Fruit fly (Drosophila melanogaster): Measurements from ENCODE around the gene polybromo.
A peak's percentile ranks its signal among the peaks of the same experiment; 100 is the strongest.

polybromo gene

DNA sequence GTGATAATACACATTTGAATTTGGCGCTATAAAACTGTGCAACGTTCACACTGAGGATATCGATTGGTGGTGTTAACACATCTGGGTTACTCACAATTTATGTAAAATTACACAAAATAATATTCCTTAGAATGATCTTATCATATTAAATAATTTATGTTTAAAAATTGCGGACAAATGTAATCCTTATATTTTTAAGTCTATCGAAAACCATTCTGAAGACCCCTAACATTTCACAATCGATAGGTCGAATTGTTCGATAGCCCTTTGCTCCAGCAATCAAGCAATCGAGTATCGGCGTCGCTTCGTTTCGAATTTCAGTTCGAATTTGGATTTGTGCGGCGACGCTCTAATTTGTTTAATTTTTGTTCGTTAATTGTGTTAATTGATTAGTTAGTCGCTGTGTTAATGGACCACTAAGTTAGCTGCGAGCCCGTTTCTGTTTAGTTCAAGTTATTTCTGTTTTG is 51.5 kb downstream of the polybromo start, which contains the start of gene asp (continued):
- TF ChIP-seq hth (optimal IDR thresholded peaks at IDR 0.05) (no peak), bbx (GFP tag; IDR thresholded peaks at IDR 0.05; ENCODE audit: partially characterized antibody) (peak; percentile 71), CG1529 (GFP tag; optimal IDR thresholded peaks at IDR 0.05) (no peak), sna (GFP tag; IDR thresholded peaks at IDR 0.05; ENCODE audit: partially characterized antibody) (peak; percentile 91), yki (optimal IDR thresholded peaks at IDR 0.05) (no peak), grau (tag; optimal IDR thresholded peaks at IDR 0.05) (no peak), CG2202 (tag; optimal IDR thresholded peaks at IDR 0.05) (no peak), CG11398 (GFP tag; optimal IDR thresholded peaks at IDR 0.05) (no peak), mld (GFP tag; IDR thresholded peaks at IDR 0.05; ENCODE audit: partially characterized antibody) (peak; percentile 78; the same call in 2 of the 3 replicates), CG3407 (GFP tag; optimal IDR thresholded peaks at IDR 0.05) (no peak), bab2 (GFP tag; optimal IDR thresholded peaks at IDR 0.05) (no peak), cato (GFP tag; optimal IDR thresholded peaks at IDR 0.05; ENCODE audit: borderline replicate concordance) (no peak), E2f1 (GFP tag; IDR thresholded peaks at IDR 0.05) (no peak), gce (GFP tag; IDR thresholded peaks at IDR 0.05) (no peak), CG8765 (GFP tag; IDR thresholded peaks at IDR 0.05) (no peak), CG34422 (GFP tag; IDR thresholded peaks at IDR 0.05) (no peak), CG14014 (GFP tag; IDR thresholded peaks at IDR 0.05) (no peak), Dip3 (GFP tag; optimal IDR thresholded peaks at IDR 0.05) (no peak), Taf1 (GFP tag; IDR thresholded peaks at IDR 0.05) (no peak), zen2 (GFP tag; IDR thresholded peaks at IDR 0.05; ENCODE audit: partially characterized antibody) (peak; percentile 54), cas (GFP tag; IDR thresholded peaks at IDR 0.05) (no peak), lilli (GFP tag; optimal IDR thresholded peaks at IDR 0.05) (no peak), C15 (GFP tag; IDR thresholded peaks at IDR 0.05) (no peak), Side (GFP tag; optimal IDR thresholded peaks at IDR 0.05) (no peak), CG6272 (GFP tag; IDR thresholded peaks at IDR 0.05) (no peak), CG11093 (GFP tag; IDR thresholded peaks at IDR 0.05) (no peak), Myb (GFP tag; optimal IDR thresholded peaks at IDR 0.05) (peak; percentile 68), wek (GFP tag; optimal IDR thresholded peaks at IDR 0.05) (peak; percentile 97), Oaz (GFP tag; IDR thresholded peaks at IDR 0.05) (no peak), HmgZ (tag; optimal IDR thresholded peaks at IDR 0.05) (no peak), Spps (tag; optimal IDR thresholded peaks at IDR 0.05) (no peak), run (tag; optimal IDR thresholded peaks at IDR 0.05) (no peak), nerfin-2 (GFP tag; IDR thresholded peaks at IDR 0.05; ENCODE audit: partially characterized antibody) (peak; percentile 87), knrl (GFP tag; IDR thresholded peaks at IDR 0.05; ENCODE audit: partially characterized antibody) (peak; percentile 82), CG7372 (GFP tag; IDR thresholded peaks at IDR 0.05) (no peak), CG42726 (GFP tag; IDR thresholded peaks at IDR 0.05; ENCODE audit: partially characterized antibody) (peak; percentile 64; the same call in 1 of the 2 replicates), HLH54F (GFP tag; optimal IDR thresholded peaks at IDR 0.05) (no peak), sima (GFP tag; optimal IDR thresholded peaks at IDR 0.05) (no peak), az2 (GFP tag; optimal IDR thresholded peaks at IDR 0.05) (peak; percentile 30), CG17361 (GFP tag; IDR thresholded peaks at IDR 0.05) (no peak), PHDP (tag; optimal IDR thresholded peaks at IDR 0.05) (no peak), CG10543 (GFP tag; optimal IDR thresholded peaks at IDR 0.05) (no peak), fd3F (GFP tag; optimal IDR thresholded peaks at IDR 0.05) (no peak), MESR4 (GFP tag; optimal IDR thresholded peaks at IDR 0.05) (no peak), CG9817 (tag; optimal IDR thresholded peaks at IDR 0.05) (no peak), chinmo (GFP tag; IDR thresholded peaks at IDR 0.05; ENCODE audit: partially characterized antibody) (peak; percentile 12; the same call in 1 of the 4 replicates), odd (GFP tag; optimal IDR thresholded peaks at IDR 0.05) (no peak), CG4404 (GFP tag; IDR thresholded peaks at IDR 0.05) (no peak), vfl (GFP tag; optimal IDR thresholded peaks at IDR 0.05) (no peak), luna (GFP tag; optimal IDR thresholded peaks at IDR 0.05) (no peak), CG3995 (GFP tag; optimal IDR thresholded peaks at IDR 0.05) (no peak), otp (GFP tag; IDR thresholded peaks at IDR 0.05) (no peak)
